Worm (Caenorhabditis elegans): Measurements from ENCODE around the gene smg-4.

smg-4 gene

ce11 chrV:9796562-9796961, 19.0 kb upstream of the smg-4 start, which contains the start of gene F46B6.9:
Gene F46B6.9, plus strand, starts transcription at chrV:9796862.
- TF ChIP-seq elt-3 (tag; optimal IDR thresholded peaks at IDR 0.05) (no peak), drap-1 (GFP tag; optimal IDR thresholded peaks at IDR 0.05) (no peak), bed-3 (GFP tag; optimal IDR thresholded peaks at IDR 0.05) (no peak), lin-32 (GFP tag; optimal IDR thresholded peaks at IDR 0.05) (no peak), nhr-237 (tag; optimal IDR thresholded peaks at IDR 0.05) (no peak), lin-13 (tag; optimal IDR thresholded peaks at IDR 0.05) (no peak), mab-5 (tag; optimal IDR thresholded peaks at IDR 0.05) (no peak), ces-1 (GFP tag; optimal IDR thresholded peaks at IDR 0.05) (no peak), tbx-8 (GFP tag; optimal IDR thresholded peaks at IDR 0.05) (no peak), unc-120 (tag; optimal IDR thresholded peaks at IDR 0.05; ENCODE audit: poor library complexity, severe bottlenecking) (no peak), nhr-28 (tag; optimal IDR thresholded peaks at IDR 0.05) (no peak), zip-8 (tag; optimal IDR thresholded peaks at IDR 0.05) (no peak), flh-1 (GFP tag; optimal IDR thresholded peaks at IDR 0.05) (no peak), nhr-76 (tag; optimal IDR thresholded peaks at IDR 0.05) (no peak), nhr-2 (tag; optimal IDR thresholded peaks at IDR 0.05) (no peak)

- TF ChIP-seq drap-1 (GFP tag; optimal IDR thresholded peaks at IDR 0.05) (no peak), zip-8 (tag; optimal IDR thresholded peaks at IDR 0.05) (no peak), ztf-11 (tag; optimal IDR thresholded peaks at IDR 0.05) (no peak), lsy-2 (tag; optimal IDR thresholded peaks at IDR 0.05) (no peak), ces-1 (GFP tag; optimal IDR thresholded peaks at IDR 0.05) (peak; percentile 17)
Measured at ce11 chrV:9796002-9796401, 18.5 kb upstream of the smg-4 start.

- TF ChIP-seq elt-3 (tag; optimal IDR thresholded peaks at IDR 0.05) (no peak), nhr-2 (tag; optimal IDR thresholded peaks at IDR 0.05) (no peak)
Measured at ce11 chrV:9794997-9795396, 17.5 kb upstream of the smg-4 start.

DNA sequence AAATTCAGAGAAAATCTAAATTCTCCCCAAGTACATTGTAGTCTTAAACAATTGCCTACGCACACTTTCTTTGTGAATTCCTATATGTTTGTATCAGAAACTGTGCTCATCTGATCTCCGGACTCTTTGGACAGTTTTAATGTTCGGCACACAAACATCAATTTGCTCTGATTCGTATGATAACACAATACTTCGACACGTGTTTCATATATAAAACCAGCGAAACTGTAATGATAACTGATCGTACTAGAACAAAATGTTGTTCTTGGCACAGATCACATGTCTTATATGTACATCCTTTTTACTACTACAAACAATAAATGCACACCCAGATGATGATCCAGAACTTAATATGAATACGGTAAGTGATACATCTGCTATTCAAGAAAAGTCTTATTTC, 13.8 kb upstream of the smg-4 start, which contains the start of gene lipl-2:
TSS of gene lipl-2 (plus strand) at position 236 of the 400 bp plus-strand sequence.
- TF ChIP-seq lin-13 (tag; optimal IDR thresholded peaks at IDR 0.05) (no peak), hlh-1 (tag; optimal IDR thresholded peaks at IDR 0.05) (no peak), unc-62 (GFP tag; optimal IDR thresholded peaks at IDR 0.05) (no peak), ces-1 (GFP tag; optimal IDR thresholded peaks at IDR 0.05) (no peak), mls-2 (tag; optimal IDR thresholded peaks at IDR 0.05) (no peak), tbx-8 (GFP tag; optimal IDR thresholded peaks at IDR 0.05) (no peak), elt-1 (tag; optimal IDR thresholded peaks at IDR 0.05; ENCODE audit: borderline replicate concordance, insufficient read depth) (no peak), M03D4.4 (tag; optimal IDR thresholded peaks at IDR 0.05) (no peak), lsy-2 (tag; optimal IDR thresholded peaks at IDR 0.05) (no peak), ceh-83 (GFP tag; optimal IDR thresholded peaks at IDR 0.05) (no peak), ztf-11 (tag; optimal IDR thresholded peaks at IDR 0.05) (no peak), pha-4 (tag; optimal IDR thresholded peaks at IDR 0.05) (no peak), nhr-76 (tag; optimal IDR thresholded peaks at IDR 0.05) (no peak), cnd-1 (tag; optimal IDR thresholded peaks at IDR 0.05) (no peak), unc-39 (tag; optimal IDR thresholded peaks at IDR 0.05) (no peak), elt-3 (tag; optimal IDR thresholded peaks at IDR 0.05) (no peak), lin-32 (GFP tag; optimal IDR thresholded peaks at IDR 0.05) (no peak)

ce11 chrV:9789657-9790261, 12.2 kb upstream of the smg-4 start, which contains the start of gene ztf-7:
Gene ztf-7, minus strand, starts transcription at chrV:9789707.
- peak; percentile 84 for TF ChIP-seq pha-4 (tag; optimal IDR thresholded peaks at IDR 0.05)
- no peak for TF ChIP-seq blmp-1 (tag; optimal IDR thresholded peaks at IDR 0.05)
- TF ChIP-seq mep-1 (tag; optimal IDR thresholded peaks at IDR 0.05), result peak; percentile 92
- TF ChIP-seq flh-1 (GFP tag; optimal IDR thresholded peaks at IDR 0.05), result no peak
- TF ChIP-seq hlh-1 (tag; optimal IDR thresholded peaks at IDR 0.05), result peak; percentile 72
- peak; percentile 68 for TF ChIP-seq sptf-1 (tag; optimal IDR thresholded peaks at IDR 0.05)
- TF ChIP-seq mls-2 (tag; optimal IDR thresholded peaks at IDR 0.05), result no peak
- peak; percentile 67 for TF ChIP-seq unc-62 (GFP tag; optimal IDR thresholded peaks at IDR 0.05)
- TF ChIP-seq nhr-237 (tag; optimal IDR thresholded peaks at IDR 0.05), result peak; percentile 42
- TF ChIP-seq lin-32 (GFP tag; optimal IDR thresholded peaks at IDR 0.05), result peak; percentile 4
- TF ChIP-seq lin-13 (tag; optimal IDR thresholded peaks at IDR 0.05), result peak; percentile 84

ce11 chrV:9786721-9787131, 9.2 kb upstream of the smg-4 start, which contains the start of gene F46B6.6:
Gene F46B6.6, minus strand, starts transcription at chrV:9786868.
- TF ChIP-seq bed-3 (GFP tag; optimal IDR thresholded peaks at IDR 0.05), result no peak
- no peak for TF ChIP-seq elt-3 (tag; optimal IDR thresholded peaks at IDR 0.05)
